Fruit fly (Drosophila melanogaster) whole organism, embryonic: Measurements from ENCODE around the gene Pss.

Experiments
- CG10321 ChIP-seq: fragments of 200-800 bp; sonication (Bioruptor generic); IDR thresholded peaks from 2 replicates; pipeline ENCODE4 v1.3.6; 2022; ENCODE audit warnings: missing biosample characterization, missing genetic modification characterization
- CG10543 ChIP-seq: fragments of 200-800 bp; sonication (Bioruptor generic); optimal IDR thresholded peaks from 3 replicates; lab custom pipeline; 2017; ENCODE audit warnings: missing biosample characterization, mild to moderate bottlenecking, missing genetic modification characterization, moderate library complexity
- CG13424 ChIP-seq: fragments of 200-800 bp; sonication (Bioruptor generic); optimal IDR thresholded peaks from 2 replicates; lab custom pipeline; 2019; ENCODE audit warnings: missing biosample characterization, mild to moderate bottlenecking, missing genetic modification characterization, moderate library complexity
- CG14014 ChIP-seq: fragments of 200-800 bp; sonication (Bioruptor generic); IDR thresholded peaks from 2 replicates; pipeline ENCODE4 v1.3.6; 2022; ENCODE audit warnings: missing biosample characterization, missing genetic modification characterization
- CG16779 ChIP-seq: fragments of 200-800 bp; sonication (Bioruptor generic); IDR thresholded peaks from 2 replicates; pipeline ENCODE4 v1.3.6; 2022; ENCODE audit warnings: missing biosample characterization, missing genetic modification characterization
- CG18599 ChIP-seq: fragments of 200-800 bp; sonication (Bioruptor generic); optimal IDR thresholded peaks from 3 replicates; lab custom pipeline; 2017; ENCODE audit warnings: missing biosample characterization, missing genetic modification characterization, mild to moderate bottlenecking, moderate library complexity, missing genetic modification reagents
- CG3065 ChIP-seq: fragments of 200-800 bp; sonication (Bioruptor generic); optimal IDR thresholded peaks from 2 replicates; lab custom pipeline; 2016; ENCODE audit warnings: missing biosample characterization, missing genetic modification characterization
- CG3281 ChIP-seq: fragments of 200-800 bp; sonication (Bioruptor generic); optimal IDR thresholded peaks from 3 replicates; lab custom pipeline; 2017; ENCODE audit warnings: missing biosample characterization, mild to moderate bottlenecking, missing genetic modification characterization
- CG3838 ChIP-seq: fragments of 200-800 bp; sonication (Bioruptor generic); optimal IDR thresholded peaks from 3 replicates; lab custom pipeline; 2016; ENCODE audit warnings: missing biosample characterization, missing genetic modification characterization
- CG3995 ChIP-seq: fragments of 200-800 bp; sonication (Bioruptor generic); optimal IDR thresholded peaks from 3 replicates; lab custom pipeline; 2016; ENCODE audit warnings: missing biosample characterization, missing genetic modification characterization
- CG8765 ChIP-seq: fragments of 200-800 bp; sonication (Bioruptor generic); IDR thresholded peaks from 2 replicates; pipeline ENCODE4 v1.3.6; 2022; ENCODE audit warnings: missing biosample characterization, missing genetic modification characterization
- CG9932 ChIP-seq: fragments of 200-800 bp; sonication (Bioruptor generic); IDR thresholded peaks from 2 replicates; pipeline ENCODE4 v1.3.6; 2022; ENCODE audit warnings: missing biosample characterization, missing genetic modification characterization
- Dfd ChIP-seq, 2 experiments: fragments of >200 bp; optimal IDR thresholded peaks; 2 replicates each; lab custom pipeline; 2017; ENCODE audit warnings: missing biosample characterization in 2 of 2, missing genetic modification characterization in 2 of 2
- Dref ChIP-seq: fragments of 200-800 bp; sonication (Bioruptor generic); IDR thresholded peaks from 2 replicates; pipeline ENCODE4 v1.3.6; 2022; ENCODE audit warnings: missing biosample characterization, missing genetic modification characterization
- ERR ChIP-seq: fragments of 200-800 bp; sonication (Bioruptor generic); optimal IDR thresholded peaks from 2 replicates; lab custom pipeline; 2016; ENCODE audit warnings: missing biosample characterization, missing genetic modification characterization
- Fer1 ChIP-seq: fragments of 200-800 bp; sonication (Bioruptor generic); optimal IDR thresholded peaks from 2 replicates; lab custom pipeline; 2017; ENCODE audit warnings: missing biosample characterization, mild to moderate bottlenecking, missing genetic modification characterization
- Fer3 ChIP-seq: fragments of 200-800 bp; sonication (Bioruptor generic); optimal IDR thresholded peaks from 2 replicates; lab custom pipeline; 2018; ENCODE audit warnings: missing biosample characterization, mild to moderate bottlenecking, missing genetic modification characterization, moderate library complexity
- HLH54F ChIP-seq: fragments of 200-800 bp; sonication (Bioruptor generic); optimal IDR thresholded peaks from 3 replicates; lab custom pipeline; 2016; ENCODE audit warnings: missing biosample characterization, missing genetic modification characterization
- Hsf ChIP-seq: fragments of 200-800 bp; sonication (Bioruptor generic); optimal IDR thresholded peaks from 3 replicates; lab custom pipeline; 2016; ENCODE audit warnings: missing biosample characterization, missing genetic modification characterization
- Mad ChIP-seq: fragments of 200-800 bp; sonication (Bioruptor generic); optimal IDR thresholded peaks from 2 replicates; lab custom pipeline; 2016; ENCODE audit warnings: missing biosample characterization, missing genetic modification characterization
- Meics ChIP-seq: fragments of 200-800 bp; sonication (Bioruptor generic); optimal IDR thresholded peaks from 2 replicates; lab custom pipeline; 2017; ENCODE audit warnings: missing biosample characterization, mild to moderate bottlenecking, missing genetic modification characterization
- Mrtf ChIP-seq: fragments of 200-800 bp; sonication (Bioruptor generic); IDR thresholded peaks from 3 replicates; pipeline ENCODE4 v1.3.6; 2022; ENCODE audit warnings: missing biosample characterization, missing genetic modification characterization
- Myb ChIP-seq: fragments of 200-800 bp; sonication (Bioruptor generic); optimal IDR thresholded peaks from 2 replicates; lab custom pipeline; 2016; ENCODE audit warnings: missing biosample characterization, missing genetic modification characterization
- NC2β ChIP-seq: fragments of 200-800 bp; sonication (Bioruptor generic); optimal IDR thresholded peaks from 2 replicates; lab custom pipeline; 2016; ENCODE audit warnings: missing biosample characterization, missing genetic modification characterization
- Rx ChIP-seq: fragments of 200-800 bp; sonication (Bioruptor generic); IDR thresholded peaks from 2 replicates; pipeline ENCODE4 v1.3.6; 2022; ENCODE audit warnings: missing biosample characterization, missing genetic modification characterization
- amos ChIP-seq: fragments of 200-800 bp; sonication (Bioruptor generic); IDR thresholded peaks from 2 replicates; pipeline ENCODE4 v1.3.6; 2022; ENCODE audit warnings: missing biosample characterization, missing genetic modification characterization; ENCODE audit not compliant: partially characterized antibody
- ase ChIP-seq: fragments of 200-800 bp; sonication (Bioruptor generic); IDR thresholded peaks from 3 replicates; pipeline ENCODE4 v1.3.6; 2022; ENCODE audit warnings: missing biosample characterization, missing genetic modification characterization
- bigmax ChIP-seq: fragments of 200-800 bp; sonication (Bioruptor generic); optimal IDR thresholded peaks from 2 replicates; lab custom pipeline; 2018; ENCODE audit warnings: missing biosample characterization, mild to moderate bottlenecking, missing genetic modification characterization
- chinmo ChIP-seq: fragments of 200-800 bp; sonication (Bioruptor generic); IDR thresholded peaks from 4 replicates; pipeline ENCODE4 v1.3.6; 2022; ENCODE audit warnings: missing biosample characterization, missing genetic modification characterization; ENCODE audit not compliant: partially characterized antibody
- danr ChIP-seq: fragments of 200-800 bp; sonication (Bioruptor generic); IDR thresholded peaks from 2 replicates; pipeline ENCODE4 v1.3.6; 2022; ENCODE audit warnings: missing biosample characterization, missing genetic modification characterization
- ftz-f1 ChIP-seq: fragments of 200-800 bp; sonication (Bioruptor generic); optimal IDR thresholded peaks from 2 replicates; lab custom pipeline; 2016; ENCODE audit warnings: missing biosample characterization, missing genetic modification characterization
- gem ChIP-seq: fragments of 200-800 bp; sonication (Bioruptor generic); optimal IDR thresholded peaks from 2 replicates; lab custom pipeline; 2019; ENCODE audit warnings: missing biosample characterization, mild to moderate bottlenecking, missing genetic modification characterization, moderate library complexity
- gfzf ChIP-seq: fragments of 200-800 bp; sonication (Bioruptor generic); optimal IDR thresholded peaks from 2 replicates; lab custom pipeline; 2016; ENCODE audit warnings: missing biosample characterization, mild to moderate bottlenecking, missing genetic modification characterization, moderate library complexity
- hb ChIP-seq: fragments of 200-800 bp; sonication (Bioruptor generic); IDR thresholded peaks from 3 replicates; pipeline ENCODE4 v1.3.6; 2022; ENCODE audit warnings: missing biosample characterization, missing genetic modification characterization; ENCODE audit not compliant: partially characterized antibody
- ind ChIP-seq: fragments of 200-800 bp; sonication (Bioruptor generic); optimal IDR thresholded peaks from 3 replicates; lab custom pipeline; 2016; ENCODE audit warnings: missing biosample characterization, missing genetic modification characterization
- knrl ChIP-seq: fragments of 200-800 bp; sonication (Bioruptor generic); IDR thresholded peaks from 3 replicates; pipeline ENCODE4 v1.3.6; 2022; ENCODE audit warnings: missing biosample characterization, missing genetic modification characterization; ENCODE audit not compliant: partially characterized antibody
- lmd ChIP-seq: fragments of 200-800 bp; sonication (Bioruptor generic); IDR thresholded peaks from 2 replicates; pipeline ENCODE4 v1.3.6; 2022; ENCODE audit warnings: missing biosample characterization, missing genetic modification characterization
- odd ChIP-seq: fragments of 200-800 bp; sonication (Bioruptor generic); optimal IDR thresholded peaks from 2 replicates; lab custom pipeline; 2017; ENCODE audit warnings: missing biosample characterization, mild to moderate bottlenecking, missing genetic modification characterization
- peb ChIP-seq: fragments of 200-800 bp; sonication (Bioruptor generic); IDR thresholded peaks from 2 replicates; pipeline ENCODE4 v1.3.6; 2022; ENCODE audit warnings: missing biosample characterization, missing genetic modification characterization
- pfk ChIP-seq: fragments of 200-800 bp; sonication (Bioruptor generic); optimal IDR thresholded peaks from 2 replicates; lab custom pipeline; 2018; ENCODE audit warnings: missing biosample characterization, mild to moderate bottlenecking, missing genetic modification characterization, moderate library complexity
- prd ChIP-seq, 3 experiments: fragments of >200 bp in 2 of 3; fragments of 200-800 bp in 1 of 3; sonication (Bioruptor generic) in 1 of 3; optimal IDR thresholded peaks in 2 of 3; IDR thresholded peaks in 1 of 3; 2 replicates in 2 of 3; 3 replicates in 1 of 3; pipeline versions ENCODE4 v1.3.6 to Lab custom; 2017 to 2022; ENCODE audit warnings: missing biosample characterization in 1 of 3, missing genetic modification characterization in 1 of 3
- pros ChIP-seq: fragments of 200-800 bp; sonication (Bioruptor generic); optimal IDR thresholded peaks from 3 replicates; lab custom pipeline; 2019; ENCODE audit warnings: missing biosample characterization, mild to moderate bottlenecking, missing genetic modification characterization, moderate library complexity
- row ChIP-seq: fragments of 200-800 bp; sonication (Bioruptor generic); IDR thresholded peaks from 3 replicates; pipeline ENCODE4 v1.3.6; 2022; ENCODE audit warnings: missing biosample characterization, missing genetic modification characterization
- seq ChIP-seq: fragments of 200-800 bp; sonication (Bioruptor generic); IDR thresholded peaks from 2 replicates; pipeline ENCODE4 v1.3.6; 2022; ENCODE audit warnings: missing biosample characterization, missing genetic modification characterization
- slou ChIP-seq: fragments of 200-800 bp; sonication (Bioruptor generic); optimal IDR thresholded peaks from 3 replicates; lab custom pipeline; 2016; ENCODE audit warnings: missing biosample characterization, missing genetic modification characterization
- slp2 ChIP-seq: fragments of 200-800 bp; sonication (Bioruptor generic); optimal IDR thresholded peaks from 2 replicates; lab custom pipeline; 2016; ENCODE audit warnings: missing biosample characterization, missing genetic modification characterization
- sna ChIP-seq: fragments of 200-800 bp; sonication (Bioruptor generic); IDR thresholded peaks from 2 replicates; pipeline ENCODE4 v1.3.6; 2022; ENCODE audit warnings: missing biosample characterization, missing genetic modification characterization; ENCODE audit not compliant: partially characterized antibody
- tap ChIP-seq: fragments of 200-800 bp; optimal IDR thresholded peaks from 3 replicates; lab custom pipeline; 2019; ENCODE audit warnings: missing biosample characterization, mild to moderate bottlenecking, missing genetic modification characterization, moderate library complexity
- usp ChIP-seq: fragments of >200 bp; optimal IDR thresholded peaks from 2 replicates; lab custom pipeline; 2017; ENCODE audit warnings: missing biosample characterization, missing genetic modification characterization
- vvl ChIP-seq: fragments of 200-800 bp; sonication (Bioruptor generic); IDR thresholded peaks from 2 replicates; pipeline ENCODE4 v1.3.6; 2022; ENCODE audit warnings: missing biosample characterization, missing genetic modification characterization

The Pss gene

dm6 chr3L:20508136-20508635 lies 17.8 kb downstream of the Pss start (continued):
- peak; percentile 79 for TF ChIP-seq Myb (GFP tag; lab: Kevin White, UChicago)
- peak; percentile 79 for TF ChIP-seq CG3995
- peak; percentile 96 for TF ChIP-seq ind (GFP tag; lab: Kevin White, UChicago)
- no peak for TF ChIP-seq usp
- no peak for TF ChIP-seq sna
- peak; percentile 73 for TF ChIP-seq CG3065
- TF ChIP-seq lmd (GFP tag; lab: Robert Waterston, UW) = peak; percentile 96
- peak; percentile 95 for TF ChIP-seq gem (tag; lab: Kevin White, UChicago)
- TF ChIP-seq CG10321 = peak; percentile 57; the same call in 1 of the 2 replicates
- TF ChIP-seq ERR = peak; percentile 90
- TF ChIP-seq slou (GFP tag; lab: Kevin White, UChicago) = peak; percentile 78
- TF ChIP-seq vvl = peak; percentile 96
- peak; percentile 96 for TF ChIP-seq Fer3
- TF ChIP-seq CG16779 (GFP tag; lab: Robert Waterston, UW) = peak; percentile 96
- TF ChIP-seq slp2 = peak; percentile 88
- TF ChIP-seq Hsf (GFP tag; lab: Kevin White, UChicago) = peak; percentile 94
- TF ChIP-seq prd (optimal IDR thresholded peaks at IDR 0.05; lab: Kevin White, UChicago) = no peak
- peak; percentile 96 for TF ChIP-seq prd (GFP tag; IDR thresholded peaks at IDR 0.05; lab: Robert Waterston, UW)
- peak; percentile 91 for TF ChIP-seq seq (GFP tag; lab: Robert Waterston, UW)
- peak; percentile 63; the same call in 2 of the 3 replicates for TF ChIP-seq knrl (GFP tag; lab: Robert Waterston, UW)
- no peak; the same call in 2 of the 3 replicates for TF ChIP-seq Mrtf
- peak; percentile 90 for TF ChIP-seq Mad (GFP tag; lab: Kevin White, UChicago)
- TF ChIP-seq ase (GFP tag; lab: Robert Waterston, UW) = peak; percentile 84; the same call in 2 of the 3 replicates
- peak; percentile 84; the same call in 1 of the 2 replicates for TF ChIP-seq CG8765 (GFP tag; lab: Robert Waterston, UW)
- TF ChIP-seq Fer1 (GFP tag; lab: Kevin White, UChicago) = peak; percentile 95
- peak; percentile 96 for TF ChIP-seq Meics (GFP tag; lab: Kevin White, UChicago)
- TF ChIP-seq row = peak; percentile 97
- no peak for TF ChIP-seq Dref (GFP tag; lab: Robert Waterston, UW)
- peak; percentile 98 for TF ChIP-seq CG18599
- peak; percentile 97 for TF ChIP-seq CG3281 (GFP tag; lab: Kevin White, UChicago)
- TF ChIP-seq tap (tag; lab: Kevin White, UChicago) = peak; percentile 56
- TF ChIP-seq pfk (GFP tag; lab: Kevin White, UChicago) = peak; percentile 38
- TF ChIP-seq CG10543 = peak; percentile 95
- TF ChIP-seq pros (GFP tag; lab: Kevin White, UChicago) = peak; percentile 54
- 0 out of 4 replicates have a peak, but pooled peaks have one; percentile 38 for TF ChIP-seq chinmo (GFP tag; lab: Robert Waterston, UW)
- TF ChIP-seq CG9932 (GFP tag; lab: Robert Waterston, UW) = peak; percentile 98
- peak; percentile 72 for TF ChIP-seq CG3838
- peak in 1 of 2 experiments; percentile 94 for TF ChIP-seq Dfd (GFP tag; optimal IDR thresholded peaks at IDR 0.05; lab: Kevin White, UChicago)
- TF ChIP-seq hb = no peak
- peak; percentile 95 for TF ChIP-seq CG14014 (GFP tag; lab: Robert Waterston, UW)
- TF ChIP-seq HLH54F (GFP tag; lab: Kevin White, UChicago) = peak; percentile 96
- TF ChIP-seq peb (GFP tag; lab: Robert Waterston, UW) = peak; percentile 83
- no peak for TF ChIP-seq gfzf (GFP tag; lab: Kevin White, UChicago)
- peak; percentile 30 for TF ChIP-seq bigmax (GFP tag; lab: Kevin White, UChicago)
- TF ChIP-seq amos (GFP tag; lab: Robert Waterston, UW) = peak; percentile 59; the same call in 1 of the 2 replicates
- peak; percentile 60 for TF ChIP-seq ftz-f1
- peak; percentile 82 for TF ChIP-seq NC2β (GFP tag; lab: Kevin White, UChicago)
- TF ChIP-seq danr = peak; percentile 85
- TF ChIP-seq odd (GFP tag; lab: Kevin White, UChicago) = peak; percentile 82
- peak; percentile 74 for TF ChIP-seq Rx (GFP tag; lab: Robert Waterston, UW)
- peak; percentile 90 for TF ChIP-seq CG13424
